Fruit fly (Drosophila melanogaster): ENCODE data around the gene CG13991.

- TF ChIP-seq Dll (optimal IDR thresholded peaks at IDR 0.05), result no peak
- no peak for TF ChIP-seq pan (optimal IDR thresholded peaks at IDR 0.05)
- no peak for TF ChIP-seq EcR (GFP tag; optimal IDR thresholded peaks at IDR 0.05)
- no peak for TF ChIP-seq psq (optimal IDR thresholded peaks at IDR 0.05)
- TF ChIP-seq usp (GFP tag; optimal IDR thresholded peaks at IDR 0.05), result no peak
- TF ChIP-seq CG8478 (optimal IDR thresholded peaks at IDR 0.05), result no peak
Observed at dm6 chr2L:6165686-6166085, 26.5 kb downstream of the CG13991 start.
